Fruit fly (Drosophila melanogaster) whole organism, embryonic: Measurements from ENCODE around the gene Reepl1.

Experiments used
- Antp ChIP-seq: fragments of 200-800 bp; sonication (Bioruptor generic); optimal IDR thresholded peaks from 3 replicates; lab custom pipeline; 2016; ENCODE audit warnings: missing biosample characterization, missing genetic modification characterization
- CG12769 ChIP-seq: fragments of 200-800 bp; sonication (Bioruptor generic); optimal IDR thresholded peaks from 2 replicates; lab custom pipeline; 2019; ENCODE audit warnings: missing biosample characterization, mild to moderate bottlenecking, missing genetic modification characterization, moderate library complexity
- CG14441 ChIP-seq: fragments of 200-800 bp; sonication (Bioruptor generic); IDR thresholded peaks from 2 replicates; pipeline ENCODE4 v1.3.6; 2022; ENCODE audit warnings: missing biosample characterization, missing genetic modification characterization
- CG17568 ChIP-seq: fragments of 200-800 bp; sonication (Bioruptor generic); optimal IDR thresholded peaks from 2 replicates; lab custom pipeline; 2018; ENCODE audit warnings: missing biosample characterization, mild to moderate bottlenecking, missing genetic modification characterization, moderate library complexity
- CG18476 ChIP-seq: fragments of 200-800 bp; sonication (Bioruptor generic); optimal IDR thresholded peaks from 2 replicates; lab custom pipeline; 2016; ENCODE audit warnings: missing biosample characterization, mild to moderate bottlenecking, missing genetic modification characterization
- CG2199 ChIP-seq: fragments of 200-800 bp; sonication (Bioruptor generic); IDR thresholded peaks from 3 replicates; pipeline ENCODE4 v1.3.6; 2022; ENCODE audit warnings: missing biosample characterization, missing genetic modification characterization
- CG2889 ChIP-seq: fragments of 200-800 bp; sonication (Bioruptor generic); IDR thresholded peaks from 3 replicates; pipeline ENCODE4 v1.3.6; 2022; ENCODE audit warnings: missing biosample characterization, missing genetic modification characterization
- CG3281 ChIP-seq: fragments of 200-800 bp; sonication (Bioruptor generic); optimal IDR thresholded peaks from 3 replicates; lab custom pipeline; 2017; ENCODE audit warnings: missing biosample characterization, mild to moderate bottlenecking, missing genetic modification characterization
- CG34422 ChIP-seq: fragments of 200-800 bp; sonication (Bioruptor generic); IDR thresholded peaks from 3 replicates; pipeline ENCODE4 v1.3.6; 2022; ENCODE audit warnings: missing biosample characterization, missing genetic modification characterization
- CG4707 ChIP-seq: fragments of 200-800 bp; sonication (Bioruptor generic); optimal IDR thresholded peaks from 2 replicates; lab custom pipeline; 2018; ENCODE audit warnings: missing biosample characterization, mild to moderate bottlenecking, missing genetic modification characterization, moderate library complexity
- CG5245 ChIP-seq: fragments of 200-800 bp; sonication (Bioruptor generic); optimal IDR thresholded peaks from 3 replicates; lab custom pipeline; 2016; ENCODE audit warnings: missing biosample characterization, missing genetic modification characterization
- CG6813 ChIP-seq: fragments of 200-800 bp; sonication (Bioruptor generic); optimal IDR thresholded peaks from 2 replicates; lab custom pipeline; 2017; ENCODE audit warnings: missing biosample characterization, missing genetic modification characterization, mild to moderate bottlenecking, moderate library complexity, missing genetic modification reagents
- CG8359 ChIP-seq: fragments of 200-800 bp; sonication (Bioruptor generic); optimal IDR thresholded peaks from 2 replicates; lab custom pipeline; 2017; ENCODE audit warnings: missing biosample characterization, mild to moderate bottlenecking, missing genetic modification characterization, borderline replicate concordance
- CG8388 ChIP-seq: fragments of 200-800 bp; sonication (Bioruptor generic); optimal IDR thresholded peaks from 2 replicates; lab custom pipeline; 2019; ENCODE audit warnings: missing biosample characterization, mild to moderate bottlenecking, missing genetic modification characterization, moderate library complexity
- Dfd ChIP-seq, 2 experiments: fragments of >200 bp; optimal IDR thresholded peaks; 2 replicates each; lab custom pipeline; 2017; ENCODE audit warnings: missing biosample characterization in 2 of 2, missing genetic modification characterization in 2 of 2
- Dp ChIP-seq: fragments of 200-800 bp; sonication (Bioruptor generic); optimal IDR thresholded peaks from 2 replicates; lab custom pipeline; 2018; ENCODE audit warnings: missing biosample characterization, mild to moderate bottlenecking, missing genetic modification characterization, moderate library complexity
- E2f1 ChIP-seq: fragments of 200-800 bp; sonication (Bioruptor generic); IDR thresholded peaks from 2 replicates; pipeline ENCODE4 v1.3.6; 2022; ENCODE audit warnings: missing biosample characterization, missing genetic modification characterization
- E2f2 ChIP-seq: fragments of 200-800 bp; sonication (Bioruptor generic); IDR thresholded peaks from 2 replicates; pipeline ENCODE4 v1.3.6; 2022; ENCODE audit warnings: missing biosample characterization, missing genetic modification characterization
- Eip74EF ChIP-seq, 2 experiments: fragments of 200-800 bp in 1 of 2; fragments of >200 bp in 1 of 2; sonication (Bioruptor generic) in 1 of 2; optimal IDR thresholded peaks; 2 replicates each; lab custom pipeline; 2017 to 2019; ENCODE audit warnings: missing biosample characterization in 2 of 2, missing genetic modification characterization in 2 of 2, mild to moderate bottlenecking in 1 of 2, moderate library complexity in 1 of 2
- Fer1 ChIP-seq: fragments of 200-800 bp; sonication (Bioruptor generic); optimal IDR thresholded peaks from 2 replicates; lab custom pipeline; 2017; ENCODE audit warnings: missing biosample characterization, mild to moderate bottlenecking, missing genetic modification characterization
- MTF-1 ChIP-seq: fragments of 200-800 bp; sonication (Bioruptor generic); optimal IDR thresholded peaks from 2 replicates; lab custom pipeline; 2018; ENCODE audit warnings: missing biosample characterization, mild to moderate bottlenecking, missing genetic modification characterization, borderline replicate concordance
- Nf-YB ChIP-seq: fragments of 200-800 bp; sonication (Bioruptor generic); optimal IDR thresholded peaks from 3 replicates; lab custom pipeline; 2019; ENCODE audit warnings: missing biosample characterization, mild to moderate bottlenecking, missing genetic modification characterization, moderate library complexity
- NfI ChIP-seq: fragments of 200-800 bp; sonication (Bioruptor generic); optimal IDR thresholded peaks from 3 replicates; lab custom pipeline; 2018; ENCODE audit warnings: missing biosample characterization, mild to moderate bottlenecking, missing genetic modification characterization, moderate library complexity
- Oli ChIP-seq: fragments of 200-800 bp; sonication (Bioruptor generic); optimal IDR thresholded peaks from 2 replicates; lab custom pipeline; 2018; ENCODE audit warnings: missing biosample characterization, mild to moderate bottlenecking, missing genetic modification characterization, moderate library complexity
- Optix ChIP-seq: fragments of 200-800 bp; sonication (Bioruptor generic); IDR thresholded peaks from 3 replicates; pipeline ENCODE4 v1.3.6; 2022; ENCODE audit warnings: missing biosample characterization, missing genetic modification characterization
- Rfx ChIP-seq: fragments of 200-800 bp; sonication (Bioruptor generic); IDR thresholded peaks from 2 replicates; pipeline ENCODE4 v1.3.6; 2022; ENCODE audit warnings: missing biosample characterization, missing genetic modification characterization
- Sox102F ChIP-seq: fragments of 200-800 bp; sonication (Bioruptor generic); optimal IDR thresholded peaks from 2 replicates; lab custom pipeline; 2018; ENCODE audit warnings: missing biosample characterization, mild to moderate bottlenecking, missing genetic modification characterization, moderate library complexity
- ara ChIP-seq: fragments of 200-800 bp; sonication (Bioruptor generic); IDR thresholded peaks from 2 replicates; pipeline ENCODE4 v1.3.6; 2022; ENCODE audit warnings: missing biosample characterization, missing genetic modification characterization
- ase ChIP-seq: fragments of 200-800 bp; sonication (Bioruptor generic); IDR thresholded peaks from 3 replicates; pipeline ENCODE4 v1.3.6; 2022; ENCODE audit warnings: missing biosample characterization, missing genetic modification characterization
- ato ChIP-seq: fragments of 200-800 bp; sonication (Bioruptor generic); IDR thresholded peaks from 2 replicates; pipeline ENCODE4 v1.3.6; 2022; ENCODE audit warnings: missing biosample characterization, missing genetic modification characterization; ENCODE audit not compliant: partially characterized antibody
- br ChIP-seq: fragments of >200 bp; optimal IDR thresholded peaks from 2 replicates; lab custom pipeline; 2017
- cas ChIP-seq: fragments of 200-800 bp; sonication (Bioruptor generic); IDR thresholded peaks from 2 replicates; pipeline ENCODE4 v1.3.6; 2022; ENCODE audit warnings: missing biosample characterization, missing genetic modification characterization
- cwo ChIP-seq: fragments of 200-800 bp; sonication (Bioruptor generic); optimal IDR thresholded peaks from 3 replicates; lab custom pipeline; 2017; ENCODE audit warnings: missing biosample characterization, missing genetic modification characterization, mild to moderate bottlenecking, moderate library complexity, missing genetic modification reagents
- emc ChIP-seq: fragments of 200-800 bp; sonication (Bioruptor generic); optimal IDR thresholded peaks from 2 replicates; lab custom pipeline; 2016; ENCODE audit warnings: missing biosample characterization, missing genetic modification characterization
- exex ChIP-seq: fragments of 200-800 bp; sonication (Bioruptor generic); optimal IDR thresholded peaks from 4 replicates; lab custom pipeline; 2018; ENCODE audit warnings: missing biosample characterization, mild to moderate bottlenecking, missing genetic modification characterization, moderate library complexity
- jumu ChIP-seq: fragments of 200-800 bp; sonication (Bioruptor generic); optimal IDR thresholded peaks from 3 replicates; lab custom pipeline; 2016; ENCODE audit warnings: missing biosample characterization, missing genetic modification characterization
- kah ChIP-seq: fragments of 200-800 bp; sonication (Bioruptor generic); optimal IDR thresholded peaks from 2 replicates; lab custom pipeline; 2018; ENCODE audit warnings: missing biosample characterization, mild to moderate bottlenecking, missing genetic modification characterization
- kni ChIP-seq: fragments of 200-800 bp; sonication (Bioruptor generic); optimal IDR thresholded peaks from 3 replicates; lab custom pipeline; 2017; ENCODE audit warnings: mild to moderate bottlenecking, missing biosample characterization, missing genetic modification reagents, missing genetic modification characterization
- nmo ChIP-seq: fragments of 200-800 bp; sonication (Bioruptor generic); optimal IDR thresholded peaks from 2 replicates; lab custom pipeline; 2018; ENCODE audit warnings: missing biosample characterization, mild to moderate bottlenecking, missing genetic modification characterization, moderate library complexity
- peb ChIP-seq: fragments of 200-800 bp; sonication (Bioruptor generic); IDR thresholded peaks from 2 replicates; pipeline ENCODE4 v1.3.6; 2022; ENCODE audit warnings: missing biosample characterization, missing genetic modification characterization
- ro ChIP-seq: fragments of 200-800 bp; sonication (Bioruptor generic); IDR thresholded peaks from 2 replicates; pipeline ENCODE4 v1.3.6; 2022; ENCODE audit warnings: missing biosample characterization, missing genetic modification characterization
- run ChIP-seq: fragments of 200-800 bp; sonication (Bioruptor generic); optimal IDR thresholded peaks from 3 replicates; lab custom pipeline; 2018; ENCODE audit warnings: missing biosample characterization, mild to moderate bottlenecking, missing genetic modification characterization
- salm ChIP-seq: fragments of 200-800 bp; sonication (Bioruptor generic); optimal IDR thresholded peaks from 2 replicates; lab custom pipeline; 2018; ENCODE audit warnings: missing biosample characterization, mild to moderate bottlenecking, missing genetic modification characterization
- tgo ChIP-seq: fragments of 200-800 bp; sonication (Bioruptor generic); IDR thresholded peaks from 3 replicates; pipeline ENCODE4 v1.3.6; 2022; ENCODE audit warnings: missing biosample characterization, missing genetic modification characterization
- tna ChIP-seq: fragments of 200-800 bp; sonication (Bioruptor generic); IDR thresholded peaks from 2 replicates; pipeline ENCODE4 v1.3.6; 2022; ENCODE audit warnings: missing biosample characterization, missing genetic modification characterization; ENCODE audit not compliant: partially characterized antibody
- ttk ChIP-seq: fragments of 200-800 bp; sonication (Bioruptor generic); IDR thresholded peaks from 2 replicates; pipeline ENCODE4 v2.1.2; 2022; ENCODE audit warnings: missing biosample characterization, missing genetic modification characterization
- twi ChIP-seq: fragments of 200-800 bp; optimal IDR thresholded peaks from 2 replicates; lab custom pipeline; 2019; ENCODE audit warnings: missing biosample characterization, mild to moderate bottlenecking, missing genetic modification characterization, moderate library complexity
- zf30C ChIP-seq: fragments of 200-800 bp; sonication (Bioruptor generic); optimal IDR thresholded peaks from 3 replicates; lab custom pipeline; 2018; ENCODE audit warnings: missing biosample characterization, mild to moderate bottlenecking, missing genetic modification characterization

Reepl1 gene

dm6 chrX:11622649-11623425, 50.3 kb downstream of the Reepl1 start (continued):
- TF ChIP-seq CG14441 (GFP tag; lab: Robert Waterston, UW) (peak; percentile 85), Fer1 (GFP tag; lab: Kevin White, UChicago) (peak; percentile 80), emc (GFP tag; lab: Kevin White, UChicago) (peak; percentile 65), Optix (no peak), Rfx (GFP tag; lab: Robert Waterston, UW) (peak; percentile 87), br (lab: Kevin White, UChicago) (no peak), ttk (GFP tag; lab: Robert Waterston, UW) (peak; percentile 72), CG8359 (GFP tag; lab: Kevin White, UChicago) (peak; percentile 7), CG5245 (GFP tag; lab: Kevin White, UChicago) (peak; percentile 23), exex (tag; lab: Kevin White, UChicago) (peak; percentile 27), CG2199 (GFP tag; lab: Robert Waterston, UW) (no peak), CG3281 (GFP tag; lab: Kevin White, UChicago) (peak; percentile 70), twi (tag; lab: Kevin White, UChicago) (no peak), CG34422 (GFP tag; lab: Robert Waterston, UW) (peak; percentile 88), Oli (tag; lab: Kevin White, UChicago) (peak; percentile 73), ro (GFP tag; lab: Robert Waterston, UW) (no peak), MTF-1 (peak; percentile 56), CG17568 (GFP tag; lab: Kevin White, UChicago) (peak; percentile 51), kni (no peak), CG6813 (GFP tag; lab: Kevin White, UChicago) (no peak), Antp (GFP tag; lab: Kevin White, UChicago) (no peak), nmo (GFP tag; lab: Kevin White, UChicago) (peak; percentile 62), cwo (GFP tag; lab: Kevin White, UChicago) (peak; percentile 59), kah (GFP tag; lab: Kevin White, UChicago) (no peak), peb (peak; percentile 44; the same call in 1 of the 2 replicates), Dp (GFP tag; lab: Kevin White, UChicago) (no peak), ato (GFP tag; lab: Robert Waterston, UW) (no peak), tgo (peak; percentile 83), NfI (GFP tag; lab: Kevin White, UChicago) (peak; percentile 75), cas (GFP tag; lab: Robert Waterston, UW) (peak; percentile 50; the same call in 1 of the 2 replicates), CG8388 (GFP tag; lab: Kevin White, UChicago) (peak; percentile 35), E2f2 (GFP tag; lab: Robert Waterston, UW) (peak; percentile 52; the same call in 1 of the 2 replicates), Nf-YB (GFP tag; lab: Kevin White, UChicago) (peak; percentile 40), salm (tag; lab: Kevin White, UChicago) (peak; percentile 49), CG4707 (GFP tag; lab: Kevin White, UChicago) (peak; percentile 5), ara (GFP tag; lab: Robert Waterston, UW) (peak; percentile 35; the same call in 1 of the 2 replicates), Dfd (GFP tag; optimal IDR thresholded peaks at IDR 0.05; lab: Kevin White, UChicago) (no peak), E2f1 (GFP tag; lab: Robert Waterston, UW) (peak; percentile 77), Eip74EF (GFP tag; optimal IDR thresholded peaks at IDR 0.05; lab: Kevin White, UChicago) (peak in 1 of 2 experiments; percentile 57), CG18476 (GFP tag; lab: Kevin White, UChicago) (peak; percentile 54), tna (GFP tag; lab: Robert Waterston, UW) (no peak), CG12769 (tag; lab: Kevin White, UChicago) (peak; percentile 77), jumu (GFP tag; lab: Kevin White, UChicago) (no peak), CG2889 (GFP tag; lab: Robert Waterston, UW) (peak; percentile 56; the same call in 1 of the 3 replicates), ase (GFP tag; lab: Robert Waterston, UW) (peak; percentile 70; the same call in 2 of the 3 replicates), run (tag; lab: Kevin White, UChicago) (peak; percentile 24), zf30C (GFP tag; lab: Kevin White, UChicago) (no peak), Sox102F (GFP tag; lab: Kevin White, UChicago) (peak; percentile 79)
